Fruit fly (Drosophila melanogaster) whole organism, embryonic: ENCODE measurements around the gene CG32176.

Experiments used
- CG11695 ChIP-seq: fragments of 200-800 bp; sonication (Bioruptor generic); IDR thresholded peaks from 3 replicates; pipeline ENCODE4 v1.3.6; 2022; ENCODE audit warnings: missing biosample characterization, missing genetic modification characterization
- CG12659 ChIP-seq: fragments of 200-800 bp; sonication (Bioruptor generic); optimal IDR thresholded peaks from 3 replicates; lab custom pipeline; 2017; ENCODE audit warnings: mild to moderate bottlenecking, missing biosample characterization, missing genetic modification reagents, missing genetic modification characterization
- CG14441 ChIP-seq: fragments of 200-800 bp; sonication (Bioruptor generic); IDR thresholded peaks from 2 replicates; pipeline ENCODE4 v1.3.6; 2022; ENCODE audit warnings: missing biosample characterization, missing genetic modification characterization
- CG15011 ChIP-seq: fragments of 200-800 bp; sonication (Bioruptor generic); optimal IDR thresholded peaks from 3 replicates; lab custom pipeline; 2018; ENCODE audit warnings: missing biosample characterization, mild to moderate bottlenecking, missing genetic modification characterization
- CG17359 ChIP-seq: fragments of 200-800 bp; sonication (Bioruptor generic); optimal IDR thresholded peaks from 3 replicates; lab custom pipeline; 2018; ENCODE audit warnings: missing biosample characterization, mild to moderate bottlenecking, missing genetic modification characterization, moderate library complexity
- CG17568 ChIP-seq: fragments of 200-800 bp; sonication (Bioruptor generic); optimal IDR thresholded peaks from 2 replicates; lab custom pipeline; 2018; ENCODE audit warnings: missing biosample characterization, mild to moderate bottlenecking, missing genetic modification characterization, moderate library complexity
- CG18011 ChIP-seq: fragments of 200-800 bp; sonication (Bioruptor generic); optimal IDR thresholded peaks from 2 replicates; lab custom pipeline; 2017; ENCODE audit warnings: missing biosample characterization, missing genetic modification characterization, mild to moderate bottlenecking, moderate library complexity, missing genotype
- CG3838 ChIP-seq: fragments of 200-800 bp; sonication (Bioruptor generic); optimal IDR thresholded peaks from 3 replicates; lab custom pipeline; 2016; ENCODE audit warnings: missing biosample characterization, missing genetic modification characterization
- CG6175 ChIP-seq: fragments of 200-800 bp; sonication (Bioruptor generic); IDR thresholded peaks from 3 replicates; pipeline ENCODE4 v1.3.6; 2022; ENCODE audit warnings: missing biosample characterization, missing genetic modification characterization
- CG6654 ChIP-seq: fragments of 200-800 bp; sonication (Bioruptor generic); optimal IDR thresholded peaks from 2 replicates; lab custom pipeline; 2017; ENCODE audit warnings: missing biosample characterization, mild to moderate bottlenecking, missing genetic modification characterization
- CG7839 ChIP-seq: fragments of 200-800 bp; sonication (Bioruptor generic); optimal IDR thresholded peaks from 3 replicates; lab custom pipeline; 2018; ENCODE audit warnings: missing biosample characterization, mild to moderate bottlenecking, missing genetic modification characterization, moderate library complexity
- CG7928 ChIP-seq: fragments of 200-800 bp; sonication (Bioruptor generic); optimal IDR thresholded peaks from 2 replicates; lab custom pipeline; 2017; ENCODE audit warnings: missing biosample characterization, mild to moderate bottlenecking, missing genetic modification characterization
- CG7987 ChIP-seq: fragments of 200-800 bp; sonication (Bioruptor generic); optimal IDR thresholded peaks from 2 replicates; lab custom pipeline; 2018; ENCODE audit warnings: missing biosample characterization, mild to moderate bottlenecking, missing genetic modification characterization, moderate library complexity
- CTCF ChIP-seq: fragments of 200-800 bp; sonication (Bioruptor generic); optimal IDR thresholded peaks from 2 replicates; lab custom pipeline; 2017; ENCODE audit warnings: missing biosample characterization, mild to moderate bottlenecking, missing genetic modification characterization, moderate library complexity
- Chrac-16 ChIP-seq: fragments of 200-800 bp; sonication (Bioruptor generic); optimal IDR thresholded peaks from 3 replicates; lab custom pipeline; 2016; ENCODE audit warnings: missing biosample characterization, missing genetic modification characterization
- Dip3 ChIP-seq: fragments of 200-800 bp; sonication (Bioruptor generic); optimal IDR thresholded peaks from 3 replicates; lab custom pipeline; 2016; ENCODE audit warnings: missing biosample characterization, missing genetic modification characterization
- Dref ChIP-seq: fragments of 200-800 bp; sonication (Bioruptor generic); IDR thresholded peaks from 2 replicates; pipeline ENCODE4 v1.3.6; 2022; ENCODE audit warnings: missing biosample characterization, missing genetic modification characterization
- E2f2 ChIP-seq: fragments of 200-800 bp; sonication (Bioruptor generic); IDR thresholded peaks from 2 replicates; pipeline ENCODE4 v1.3.6; 2022; ENCODE audit warnings: missing biosample characterization, missing genetic modification characterization
- Fer1 ChIP-seq: fragments of 200-800 bp; sonication (Bioruptor generic); optimal IDR thresholded peaks from 2 replicates; lab custom pipeline; 2017; ENCODE audit warnings: missing biosample characterization, mild to moderate bottlenecking, missing genetic modification characterization
- H15 ChIP-seq: fragments of 200-800 bp; sonication (Bioruptor generic); IDR thresholded peaks from 3 replicates; pipeline ENCODE4 v1.3.6; 2022; ENCODE audit warnings: missing biosample characterization, missing genetic modification characterization
- H2.0 ChIP-seq: fragments of 200-800 bp; sonication (Bioruptor generic); IDR thresholded peaks from 2 replicates; pipeline ENCODE4 v1.3.6; 2022; ENCODE audit warnings: missing biosample characterization, missing genetic modification characterization
- HLH4C ChIP-seq: fragments of 200-800 bp; sonication (Bioruptor generic); IDR thresholded peaks from 3 replicates; pipeline ENCODE4 v1.3.6; 2022; ENCODE audit warnings: missing biosample characterization, missing genetic modification characterization; ENCODE audit not compliant: partially characterized antibody
- Meics ChIP-seq: fragments of 200-800 bp; sonication (Bioruptor generic); optimal IDR thresholded peaks from 2 replicates; lab custom pipeline; 2017; ENCODE audit warnings: missing biosample characterization, mild to moderate bottlenecking, missing genetic modification characterization
- NFAT ChIP-seq: fragments of 200-800 bp; sonication (Bioruptor generic); IDR thresholded peaks from 2 replicates; pipeline ENCODE4 v1.3.6; 2022; ENCODE audit warnings: missing biosample characterization, missing genetic modification characterization
- Sin3A ChIP-seq: fragments of >200 bp; optimal IDR thresholded peaks from 2 replicates; lab custom pipeline; 2018
- Spps ChIP-seq: fragments of 200-800 bp; sonication (Bioruptor generic); optimal IDR thresholded peaks from 2 replicates; lab custom pipeline; 2018; ENCODE audit warnings: missing biosample characterization, mild to moderate bottlenecking, missing genetic modification characterization
- Sry-β ChIP-seq: fragments of 200-800 bp; sonication (Bioruptor generic); optimal IDR thresholded peaks from 2 replicates; lab custom pipeline; 2018; ENCODE audit warnings: missing biosample characterization, mild to moderate bottlenecking, missing genetic modification characterization, moderate library complexity
- Ssrp ChIP-seq: fragments of 200-800 bp; sonication (Bioruptor generic); optimal IDR thresholded peaks from 2 replicates; lab custom pipeline; 2018; ENCODE audit warnings: missing biosample characterization, mild to moderate bottlenecking, missing genetic modification characterization, moderate library complexity
- Vsx1 ChIP-seq: fragments of 200-800 bp; sonication (Bioruptor generic); optimal IDR thresholded peaks from 2 replicates; lab custom pipeline; 2017; ENCODE audit warnings: missing biosample characterization, mild to moderate bottlenecking, missing genetic modification characterization, missing genetic modification reagents
- amos ChIP-seq: fragments of 200-800 bp; sonication (Bioruptor generic); IDR thresholded peaks from 2 replicates; pipeline ENCODE4 v1.3.6; 2022; ENCODE audit warnings: missing biosample characterization, missing genetic modification characterization; ENCODE audit not compliant: partially characterized antibody
- br ChIP-seq: fragments of >200 bp; optimal IDR thresholded peaks from 2 replicates; lab custom pipeline; 2017
- cg ChIP-seq: fragments of 200-800 bp; sonication (Bioruptor generic); optimal IDR thresholded peaks from 3 replicates; lab custom pipeline; 2019; ENCODE audit warnings: missing biosample characterization, mild to moderate bottlenecking, missing genetic modification characterization, moderate library complexity
- chm ChIP-seq: fragments of 200-800 bp; sonication (Bioruptor generic); IDR thresholded peaks from 2 replicates; pipeline ENCODE4 v1.3.6; 2022; ENCODE audit warnings: missing biosample characterization, missing genetic modification characterization
- danr ChIP-seq: fragments of 200-800 bp; sonication (Bioruptor generic); IDR thresholded peaks from 2 replicates; pipeline ENCODE4 v1.3.6; 2022; ENCODE audit warnings: missing biosample characterization, missing genetic modification characterization
- dpn ChIP-seq, 2 experiments: fragments of 200-800 bp; sonication (Bioruptor generic); optimal IDR thresholded peaks; 3 replicates each; lab custom pipeline; 2016; ENCODE audit warnings: missing biosample characterization in 2 of 2, missing genetic modification characterization in 2 of 2
- gem ChIP-seq: fragments of 200-800 bp; sonication (Bioruptor generic); optimal IDR thresholded peaks from 2 replicates; lab custom pipeline; 2019; ENCODE audit warnings: missing biosample characterization, mild to moderate bottlenecking, missing genetic modification characterization, moderate library complexity
- hkb ChIP-seq, 2 experiments: fragments of 200-800 bp in 1 of 2; fragments of >200 bp in 1 of 2; sonication (Bioruptor generic) in 1 of 2; IDR thresholded peaks in 1 of 2; optimal IDR thresholded peaks in 1 of 2; 2 replicates each; pipeline versions ENCODE4 v1.3.6 to Lab custom; 2017 to 2022; ENCODE audit warnings: missing biosample characterization in 1 of 2, missing genetic modification characterization in 1 of 2
- jumu ChIP-seq: fragments of 200-800 bp; sonication (Bioruptor generic); optimal IDR thresholded peaks from 3 replicates; lab custom pipeline; 2016; ENCODE audit warnings: missing biosample characterization, missing genetic modification characterization
- kni ChIP-seq: fragments of 200-800 bp; sonication (Bioruptor generic); optimal IDR thresholded peaks from 3 replicates; lab custom pipeline; 2017; ENCODE audit warnings: mild to moderate bottlenecking, missing biosample characterization, missing genetic modification reagents, missing genetic modification characterization
- lbe ChIP-seq: fragments of 200-800 bp; sonication (Bioruptor generic); optimal IDR thresholded peaks from 2 replicates; lab custom pipeline; 2016; ENCODE audit warnings: missing biosample characterization, mild to moderate bottlenecking, missing genetic modification characterization
- nau ChIP-seq: fragments of 200-800 bp; sonication (Bioruptor generic); optimal IDR thresholded peaks from 3 replicates; lab custom pipeline; 2017; ENCODE audit warnings: missing biosample characterization, mild to moderate bottlenecking, missing genetic modification characterization, missing genetic modification reagents
- sc ChIP-seq, 3 experiments: fragments of >200 bp in 2 of 3; fragments of 200-800 bp in 1 of 3; sonication (Bioruptor generic) in 1 of 3; optimal IDR thresholded peaks; 2 replicates in 2 of 3; 3 replicates in 1 of 3; lab custom pipeline; 2017; ENCODE audit warnings: mild to moderate bottlenecking in 1 of 3, missing biosample characterization in 1 of 3, missing genetic modification characterization in 1 of 3, missing genetic modification reagents in 1 of 3
- sim ChIP-seq: fragments of 200-800 bp; sonication (Bioruptor generic); IDR thresholded peaks from 2 replicates; pipeline ENCODE4 v1.3.6; 2022; ENCODE audit warnings: missing biosample characterization, missing genetic modification characterization
- slou ChIP-seq: fragments of 200-800 bp; sonication (Bioruptor generic); optimal IDR thresholded peaks from 3 replicates; lab custom pipeline; 2016; ENCODE audit warnings: missing biosample characterization, missing genetic modification characterization
- so ChIP-seq: fragments of 200-800 bp; sonication (Bioruptor generic); IDR thresholded peaks from 3 replicates; pipeline ENCODE4 v1.3.6; 2022; ENCODE audit warnings: missing biosample characterization, missing genetic modification characterization
- tap ChIP-seq: fragments of 200-800 bp; optimal IDR thresholded peaks from 3 replicates; lab custom pipeline; 2019; ENCODE audit warnings: missing biosample characterization, mild to moderate bottlenecking, missing genetic modification characterization, moderate library complexity
- tin ChIP-seq: fragments of 200-800 bp; sonication (Bioruptor generic); optimal IDR thresholded peaks from 3 replicates; lab custom pipeline; 2016; ENCODE audit warnings: missing biosample characterization, missing genetic modification characterization
- trem ChIP-seq: fragments of 200-800 bp; optimal IDR thresholded peaks from 3 replicates; lab custom pipeline; 2019; ENCODE audit warnings: missing biosample characterization, mild to moderate bottlenecking, missing genetic modification characterization, moderate library complexity
- usp ChIP-seq: fragments of >200 bp; optimal IDR thresholded peaks from 2 replicates; lab custom pipeline; 2017; ENCODE audit warnings: missing biosample characterization, missing genetic modification characterization
- zfh1 ChIP-seq: fragments of 200-800 bp; sonication (Bioruptor generic); IDR thresholded peaks from 3 replicates; pipeline ENCODE4 v1.3.6; 2022; ENCODE audit warnings: missing biosample characterization, missing genetic modification characterization

The CG32176 gene

DNA sequence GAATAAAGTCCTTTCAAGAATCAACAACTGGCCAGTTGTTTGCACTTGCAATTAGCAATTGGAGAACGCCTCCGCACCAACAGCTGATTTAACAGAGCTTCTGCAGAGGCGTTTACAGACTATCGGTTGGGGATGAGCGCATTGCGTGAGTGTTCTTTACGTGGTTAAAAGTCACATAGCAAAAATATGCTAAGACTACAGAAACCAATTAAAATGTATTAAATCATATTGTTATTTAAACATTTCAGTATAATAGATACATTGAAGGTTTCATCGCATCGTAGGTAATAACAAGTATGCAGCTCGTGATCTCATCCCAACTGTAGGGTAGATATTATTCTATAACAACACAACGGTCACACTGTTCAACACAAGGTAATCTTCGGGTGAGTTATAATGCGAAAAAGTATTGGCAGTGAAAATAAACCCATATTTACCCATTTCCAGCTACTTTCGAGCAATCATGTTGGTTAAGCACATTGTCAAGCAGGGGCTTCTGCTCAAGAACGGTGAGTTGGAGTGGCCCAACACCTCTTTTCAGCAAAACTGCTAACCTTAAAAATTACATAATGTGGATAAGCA, 8.4 kb upstream of the CG32176 start, which contains the start of the genes Sec3 and COX7B (continued):
- peak; percentile 75 for TF ChIP-seq CG12659
- TF ChIP-seq CG7928 (GFP tag; lab: Kevin White, UChicago), result peak; percentile 32
- peak; percentile 31 for TF ChIP-seq jumu (GFP tag; lab: Kevin White, UChicago)
- no peak for TF ChIP-seq H15 (GFP tag; lab: Robert Waterston, UW)
- TF ChIP-seq nau, result peak; percentile 27
- peak; percentile 50 for TF ChIP-seq Meics
- peak; percentile 72 for TF ChIP-seq lbe (GFP tag; lab: Kevin White, UChicago)
- peak; percentile 57 for TF ChIP-seq CG17359 (tag; lab: Kevin White, UChicago)
- peak; percentile 66 for TF ChIP-seq CG7839 (tag; lab: Kevin White, UChicago)
- no peak for TF ChIP-seq CG6654 (GFP tag; lab: Kevin White, UChicago)
- TF ChIP-seq tap (tag; lab: Kevin White, UChicago), result peak; percentile 3
- 0 out of 3 replicates have a peak, but pooled peaks have one; percentile 14 for TF ChIP-seq CG11695
- no peak for TF ChIP-seq danr (GFP tag; lab: Robert Waterston, UW)
- TF ChIP-seq Sin3A (lab: Kevin White, UChicago), result peak; percentile 77
- TF ChIP-seq H2.0, result peak; percentile 55
- TF ChIP-seq HLH4C (GFP tag; lab: Robert Waterston, UW), result peak; percentile 84
- TF ChIP-seq sim (GFP tag; lab: Robert Waterston, UW), result no peak
- TF ChIP-seq trem (tag; lab: Kevin White, UChicago), result peak; percentile 89
- peak; percentile 87 for TF ChIP-seq amos (GFP tag; lab: Robert Waterston, UW)
- TF ChIP-seq tin (GFP tag; lab: Kevin White, UChicago), result peak; percentile 74
- TF ChIP-seq CG14441 (GFP tag; lab: Robert Waterston, UW), result peak; percentile 50; the same call in 1 of the 2 replicates
- TF ChIP-seq sc (optimal IDR thresholded peaks at IDR 0.05; lab: Kevin White, UChicago), result no peak
- no peak for TF ChIP-seq sc (GFP tag; optimal IDR thresholded peaks at IDR 0.05; lab: Kevin White, UChicago)
- TF ChIP-seq Chrac-16, result peak; percentile 66
- TF ChIP-seq Fer1 (GFP tag; lab: Kevin White, UChicago), result peak; percentile 72
- TF ChIP-seq Sry-β, result peak; percentile 65
- TF ChIP-seq Spps (tag; lab: Kevin White, UChicago), result peak; percentile 25
- peak; percentile 29 for TF ChIP-seq CG7987 (GFP tag; lab: Kevin White, UChicago)
- peak; percentile 31; the same call in 1 of the 2 replicates for TF ChIP-seq Dref
- TF ChIP-seq Vsx1 (GFP tag; lab: Kevin White, UChicago), result peak; percentile 39
- TF ChIP-seq slou, result peak; percentile 37
- peak; percentile 32 for TF ChIP-seq hkb (optimal IDR thresholded peaks at IDR 0.05; lab: Kevin White, UChicago)
- TF ChIP-seq hkb (GFP tag; IDR thresholded peaks at IDR 0.05; lab: Robert Waterston, UW), result no peak
- no peak for TF ChIP-seq cg (GFP tag; lab: Kevin White, UChicago)
- no peak for TF ChIP-seq br (lab: Kevin White, UChicago)
- TF ChIP-seq so (GFP tag; lab: Robert Waterston, UW), result no peak
- peak; percentile 29 for TF ChIP-seq CG18011 (GFP tag; lab: Kevin White, UChicago)
- no peak for TF ChIP-seq chm (GFP tag; lab: Robert Waterston, UW)
- no peak for TF ChIP-seq usp
- peak; percentile 75 for TF ChIP-seq gem (tag; lab: Kevin White, UChicago)
- peak; percentile 43 for TF ChIP-seq Dip3
- TF ChIP-seq NFAT, result peak; percentile 71
- peak; percentile 21 for TF ChIP-seq CTCF (GFP tag; lab: Kevin White, UChicago)
- peak; percentile 72 to 78 for TF ChIP-seq dpn (GFP tag; optimal IDR thresholded peaks at IDR 0.05; lab: Kevin White, UChicago)
- 0 out of 3 replicates have a peak, but pooled peaks have one; percentile 24 for TF ChIP-seq CG6175 (GFP tag; lab: Robert Waterston, UW)
- TF ChIP-seq CG17568 (GFP tag; lab: Kevin White, UChicago), result peak; percentile 52
- TF ChIP-seq Ssrp (tag; lab: Kevin White, UChicago), result peak; percentile 51
- TF ChIP-seq CG15011 (GFP tag; lab: Kevin White, UChicago), result no peak
- TF ChIP-seq zfh1 (GFP tag; lab: Robert Waterston, UW), result peak; percentile 47; the same call in 1 of the 3 replicates
- TF ChIP-seq CG3838 (GFP tag; lab: Kevin White, UChicago), result no peak
- peak; percentile 32; the same call in 1 of the 2 replicates for TF ChIP-seq E2f2 (GFP tag; lab: Robert Waterston, UW)
- TF ChIP-seq kni (GFP tag; lab: Kevin White, UChicago), result no peak
